Worm (Caenorhabditis elegans): ENCODE results near the gene cyn-3.

cyn-3 gene

ce11 chrV:15156504-15156903 is 33.2 kb upstream of the cyn-3 start (continued):
- TF ChIP-seq D2030.7 (GFP tag; IDR thresholded peaks at IDR 0.05) = peak; percentile 75
- TF ChIP-seq T26A5.8 (tag; optimal IDR thresholded peaks at IDR 0.05) = no peak
- no peak for TF ChIP-seq F57A8.1 (GFP tag; optimal IDR thresholded peaks at IDR 0.05)
- TF ChIP-seq ztf-6 (GFP tag; IDR thresholded peaks at IDR 0.05) = no peak
- no peak for TF ChIP-seq madf-10 (tag; optimal IDR thresholded peaks at IDR 0.05)
- no peak for TF ChIP-seq ama-1 (optimal IDR thresholded peaks at IDR 0.05)
- TF ChIP-seq ama-1 (GFP tag; optimal IDR thresholded peaks at IDR 0.05) = no peak
- TF ChIP-seq ceh-100 (GFP tag; IDR thresholded peaks at IDR 0.05) = peak; percentile 25; the same call in 1 of the 2 replicates
- peak; percentile 55 for TF ChIP-seq rpc-1 (optimal IDR thresholded peaks at IDR 0.05)
- peak; percentile 79 for TF ChIP-seq rpc-1 (tag; optimal IDR thresholded peaks at IDR 0.05)
- TF ChIP-seq snpc-3.4 (tag; optimal IDR thresholded peaks at IDR 0.05) = no peak
- TF ChIP-seq zim-3 (tag; optimal IDR thresholded peaks at IDR 0.05) = no peak
- no peak for TF ChIP-seq Y53G8AR.9 (GFP tag; conservative IDR thresholded peaks at IDR 0.05)
- TF ChIP-seq let-526 (GFP tag; IDR thresholded peaks at IDR 0.05) = no peak
- peak; percentile 38 for TF ChIP-seq attf-5 (GFP tag; optimal IDR thresholded peaks at IDR 0.05)
- no peak for TF ChIP-seq Y95B8A.8 (GFP tag; IDR thresholded peaks at IDR 0.05)
- no peak for TF ChIP-seq ztf-25 (GFP tag; IDR thresholded peaks at IDR 0.05)
- TF ChIP-seq him-1 (tag; optimal IDR thresholded peaks at IDR 0.05) = peak; percentile 78
- TF ChIP-seq nhr-90 (tag; optimal IDR thresholded peaks at IDR 0.05) = peak; percentile 17
- no peak for TF ChIP-seq ccch-3 (GFP tag; optimal IDR thresholded peaks at IDR 0.05)
- no peak for TF ChIP-seq bed-1 (GFP tag; IDR thresholded peaks at IDR 0.05)
- no peak for TF ChIP-seq bed-2 (GFP tag; IDR thresholded peaks at IDR 0.05)
- TF ChIP-seq F55B11.4 (tag; optimal IDR thresholded peaks at IDR 0.05; ENCODE audit: borderline replicate concordance, insufficient read depth) = no peak
- no peak for TF ChIP-seq ztf-22 (GFP tag; optimal IDR thresholded peaks at IDR 0.05)
- TF ChIP-seq Y53F4B.3 (GFP tag; IDR thresholded peaks at IDR 0.05) = no peak
- TF ChIP-seq sptf-2 (GFP tag; optimal IDR thresholded peaks at IDR 0.05) = no peak
- no peak for TF ChIP-seq C06A6.2 (GFP tag; conservative IDR thresholded peaks at IDR 0.05)
- TF ChIP-seq nhr-80 (tag; optimal IDR thresholded peaks at IDR 0.05) = no peak
- no peak for TF ChIP-seq F10E7.11 (tag; optimal IDR thresholded peaks at IDR 0.05)
- no peak for TF ChIP-seq ceh-79 (tag; optimal IDR thresholded peaks at IDR 0.05)
- TF ChIP-seq hlh-12 (tag; optimal IDR thresholded peaks at IDR 0.05) = no peak
- peak; percentile 2 for TF ChIP-seq lsy-27 (tag; optimal IDR thresholded peaks at IDR 0.05; ENCODE audit: borderline replicate concordance, insufficient read depth)
- no peak for TF ChIP-seq F49E8.2 (tag; optimal IDR thresholded peaks at IDR 0.05; ENCODE audit: insufficient read depth)

- TF ChIP-seq ceh-40 (GFP tag; IDR thresholded peaks at IDR 0.05) (no peak), K12H6.12 (tag; optimal IDR thresholded peaks at IDR 0.05) (no peak), ceh-100 (GFP tag; IDR thresholded peaks at IDR 0.05) (no peak), snpc-1.1 (tag; optimal IDR thresholded peaks at IDR 0.05; ENCODE audit: insufficient read depth) (no peak), Y56A3A.18 (GFP tag; IDR thresholded peaks at IDR 0.05) (no peak), nhr-80 (tag; optimal IDR thresholded peaks at IDR 0.05) (no peak), egrh-3 (GFP tag; IDR thresholded peaks at IDR 0.05) (no peak), F37B4.10 (GFP tag; IDR thresholded peaks at IDR 0.05) (no peak), nhr-120 (GFP tag; IDR thresholded peaks at IDR 0.05) (no peak), D2030.7 (GFP tag; IDR thresholded peaks at IDR 0.05) (no peak), die-1 (tag; optimal IDR thresholded peaks at IDR 0.05) (no peak), attf-6 (GFP tag; IDR thresholded peaks at IDR 0.05) (no peak), pha-4 (tag; optimal IDR thresholded peaks at IDR 0.05) (no peak), nfya-1 (tag; optimal IDR thresholded peaks at IDR 0.05; ENCODE audit: borderline replicate concordance, insufficient read depth) (no peak), ceh-91 (GFP tag; IDR thresholded peaks at IDR 0.05) (no peak), lin-35 (GFP tag; optimal IDR thresholded peaks at IDR 0.05) (no peak)
Measured at ce11 chrV:15158691-15159090, 31.0 kb upstream of the cyn-3 start, which contains the start of gene str-45. Gene str-45, plus strand, starts transcription at chrV:15158991.

All from whole organism, young adult.